Worm (Caenorhabditis elegans) whole organism, mixed stage, embryonic: ENCODE data around the gene ugt-67.

ENCODE experiments used
- ceh-39 ChIP-seq: fragments of 150-350 bp; optimal IDR thresholded peaks from 2 replicates; lab custom pipeline; 2014; ENCODE audit warnings: missing biosample characterization, missing genetic modification characterization
- elt-3 ChIP-seq: fragments of 150-350 bp; optimal IDR thresholded peaks from 2 replicates; lab custom pipeline; 2014; ENCODE audit warnings: missing biosample characterization, missing genetic modification characterization
- lsy-2 ChIP-seq: fragments of 150-350 bp; optimal IDR thresholded peaks from 2 replicates; lab custom pipeline; 2014; ENCODE audit warnings: missing biosample characterization, missing genetic modification characterization
- mep-1 ChIP-seq: fragments of 150-350 bp; optimal IDR thresholded peaks from 2 replicates; lab custom pipeline; 2017; ENCODE audit warnings: missing biosample characterization, missing genetic modification reagents, missing genetic modification characterization, inconsistent platforms
- pha-4 ChIP-seq: fragments of 150-350 bp; optimal IDR thresholded peaks from 2 replicates; lab custom pipeline; 2018; ENCODE audit warnings: missing biosample characterization, missing genetic modification reagents, missing genetic modification characterization
- unc-120 ChIP-seq: sonication (generic microtip); optimal IDR thresholded peaks from 2 replicates; lab custom pipeline; 2017; ENCODE audit warnings: missing genetic modification characterization, missing compliant biosample characterization; ENCODE audit not compliant: poor library complexity, severe bottlenecking

ce11 chrV:4912313-4912712, 11.1 kb downstream of the ugt-67 start, which contains the start of gene H23N18.5:
- TF ChIP-seq pha-4 (tag; lab: Kevin White, UChicago) (no peak), unc-120 (no peak), lsy-2 (tag; lab: Kevin White, UChicago) (no peak), elt-3 (tag; lab: Kevin White, UChicago) (no peak), ceh-39 (tag; lab: Kevin White, UChicago) (no peak), mep-1 (tag; lab: Kevin White, UChicago) (no peak)
